Worm (Caenorhabditis elegans) whole organism, L4 larva: Measurements from ENCODE around the gene R05F9.11.
A peak's percentile ranks its signal among the peaks of the same experiment; 100 is the strongest.

ENCODE experiments used
- Y5F2A.4 ChIP-seq: fragments of 200-800 bp; sonication (Bioruptor generic); optimal IDR thresholded peaks from 2 replicates; lab custom pipeline; 2018; ENCODE audit warnings: mild to moderate bottlenecking, missing genetic modification characterization, missing compliant biosample characterization
- mdl-1 ChIP-seq, 2 experiments: fragments of 150-350 bp in 1 of 2; sonication (generic microtip) in 1 of 2; optimal IDR thresholded peaks; 2 replicates each; lab custom pipeline; 2014 to 2017; ENCODE audit warnings: missing biosample characterization in 2 of 2, missing genetic modification characterization in 2 of 2
- unc-39 ChIP-seq: sonication (generic microtip); optimal IDR thresholded peaks from 2 replicates; lab custom pipeline; 2017; ENCODE audit warnings: missing biosample characterization, missing genetic modification characterization

DNA sequence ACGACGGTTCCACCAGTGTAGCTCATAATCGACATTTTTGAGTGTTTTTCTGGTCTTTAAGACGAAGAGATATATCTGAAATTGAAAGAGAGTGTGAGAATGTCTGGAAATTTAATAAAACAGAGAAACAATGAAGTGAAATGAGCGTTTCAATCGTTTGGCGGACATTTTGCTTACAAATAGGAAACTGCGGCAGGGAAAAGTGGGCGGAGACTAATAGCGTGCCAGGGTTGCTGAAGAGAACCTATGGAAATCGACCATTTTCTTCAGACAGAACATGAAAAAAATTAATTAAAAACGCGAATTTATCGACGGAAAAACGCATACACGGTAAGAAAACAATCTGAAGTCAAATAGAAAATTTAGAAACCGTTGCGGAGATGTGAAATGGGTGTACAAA lies 41.3 kb upstream of the R05F9.11 start, which contains the start of gene pbs-3:
- no peak for TF ChIP-seq Y5F2A.4
- no peak for TF ChIP-seq unc-39
- TF ChIP-seq mdl-1 (tag; optimal IDR thresholded peaks at IDR 0.05; lab: Kevin White, UChicago), result peak in 1 of 2 experiments; percentile 5
